Fruit fly (Drosophila melanogaster) whole organism, embryonic: ENCODE data around the gene APP-BP1.

Experiments used
- Asciz ChIP-seq: fragments of 200-800 bp; sonication (Bioruptor generic); optimal IDR thresholded peaks from 2 replicates; lab custom pipeline; 2017; ENCODE audit warnings: missing biosample characterization, mild to moderate bottlenecking, missing genetic modification characterization, missing genetic modification reagents
- Atf-2 ChIP-seq: fragments of 200-800 bp; sonication (Bioruptor generic); optimal IDR thresholded peaks from 2 replicates; lab custom pipeline; 2016; ENCODE audit warnings: missing biosample characterization, missing genetic modification characterization
- CG10321 ChIP-seq: fragments of 200-800 bp; sonication (Bioruptor generic); IDR thresholded peaks from 2 replicates; pipeline ENCODE4 v1.3.6; 2022; ENCODE audit warnings: missing biosample characterization, missing genetic modification characterization
- CG10654 ChIP-seq: fragments of 200-800 bp; sonication (Bioruptor generic); optimal IDR thresholded peaks from 2 replicates; lab custom pipeline; 2016; ENCODE audit warnings: missing biosample characterization, missing genetic modification characterization
- CG11093 ChIP-seq: fragments of 200-800 bp; sonication (Bioruptor generic); IDR thresholded peaks from 3 replicates; pipeline ENCODE4 v1.3.6; 2022; ENCODE audit warnings: missing biosample characterization, missing genetic modification characterization
- CG11456 ChIP-seq: fragments of 200-800 bp; sonication (Bioruptor generic); IDR thresholded peaks from 3 replicates; pipeline ENCODE4 v1.3.6; 2022; ENCODE audit warnings: missing biosample characterization, missing genetic modification characterization
- CG11696 ChIP-seq: fragments of 200-800 bp; sonication (Bioruptor generic); IDR thresholded peaks from 2 replicates; pipeline ENCODE4 v1.3.6; 2022; ENCODE audit warnings: missing biosample characterization, missing genetic modification characterization
- CG12071 ChIP-seq: fragments of 200-800 bp; sonication (Bioruptor generic); optimal IDR thresholded peaks from 3 replicates; lab custom pipeline; 2018; ENCODE audit warnings: missing biosample characterization, mild to moderate bottlenecking, missing genetic modification characterization
- CG12299 ChIP-seq: fragments of 200-800 bp; sonication (Bioruptor generic); optimal IDR thresholded peaks from 2 replicates; lab custom pipeline; 2018; ENCODE audit warnings: missing biosample characterization, mild to moderate bottlenecking, missing genetic modification characterization
- CG12391 ChIP-seq: fragments of 200-800 bp; sonication (Bioruptor generic); optimal IDR thresholded peaks from 3 replicates; lab custom pipeline; 2018; ENCODE audit warnings: missing biosample characterization, mild to moderate bottlenecking, missing genetic modification characterization, moderate library complexity
- CG14441 ChIP-seq: fragments of 200-800 bp; sonication (Bioruptor generic); IDR thresholded peaks from 2 replicates; pipeline ENCODE4 v1.3.6; 2022; ENCODE audit warnings: missing biosample characterization, missing genetic modification characterization
- CG17328 ChIP-seq: fragments of 200-800 bp; sonication (Bioruptor generic); IDR thresholded peaks from 2 replicates; pipeline ENCODE4 v1.3.6; 2022; ENCODE audit warnings: missing biosample characterization, missing genetic modification characterization
- CG17612 ChIP-seq: fragments of 200-800 bp; sonication (Bioruptor generic); IDR thresholded peaks from 2 replicates; pipeline ENCODE4 v1.3.6; 2022; ENCODE audit warnings: missing biosample characterization, missing genetic modification characterization
- CG18011 ChIP-seq: fragments of 200-800 bp; sonication (Bioruptor generic); optimal IDR thresholded peaks from 2 replicates; lab custom pipeline; 2017; ENCODE audit warnings: missing biosample characterization, missing genetic modification characterization, mild to moderate bottlenecking, moderate library complexity, missing genotype
- CG2712 ChIP-seq: fragments of 200-800 bp; optimal IDR thresholded peaks from 3 replicates; lab custom pipeline; 2019; ENCODE audit warnings: missing biosample characterization, mild to moderate bottlenecking, missing genetic modification characterization, moderate library complexity
- CG30020 ChIP-seq: fragments of 200-800 bp; optimal IDR thresholded peaks from 2 replicates; lab custom pipeline; 2019; ENCODE audit warnings: missing biosample characterization, mild to moderate bottlenecking, missing genetic modification characterization, moderate library complexity
- CG3995 ChIP-seq: fragments of 200-800 bp; sonication (Bioruptor generic); optimal IDR thresholded peaks from 3 replicates; lab custom pipeline; 2016; ENCODE audit warnings: missing biosample characterization, missing genetic modification characterization
- CG8388 ChIP-seq: fragments of 200-800 bp; sonication (Bioruptor generic); optimal IDR thresholded peaks from 2 replicates; lab custom pipeline; 2019; ENCODE audit warnings: missing biosample characterization, mild to moderate bottlenecking, missing genetic modification characterization, moderate library complexity
- CG8944 ChIP-seq: fragments of 200-800 bp; sonication (Bioruptor generic); optimal IDR thresholded peaks from 3 replicates; lab custom pipeline; 2016; ENCODE audit warnings: missing biosample characterization, missing genetic modification characterization
- CHES-1-like ChIP-seq: fragments of 200-800 bp; sonication (Bioruptor generic); optimal IDR thresholded peaks from 2 replicates; lab custom pipeline; 2016; ENCODE audit warnings: missing biosample characterization, missing genetic modification characterization
- D19B ChIP-seq: fragments of 200-800 bp; sonication (Bioruptor generic); optimal IDR thresholded peaks from 2 replicates; lab custom pipeline; 2017; ENCODE audit warnings: missing biosample characterization, mild to moderate bottlenecking, missing genetic modification characterization
- Dek ChIP-seq: fragments of 200-800 bp; sonication (Bioruptor generic); optimal IDR thresholded peaks from 3 replicates; lab custom pipeline; 2019; ENCODE audit warnings: missing biosample characterization, mild to moderate bottlenecking, missing genetic modification characterization, moderate library complexity
- ERR ChIP-seq: fragments of 200-800 bp; sonication (Bioruptor generic); optimal IDR thresholded peaks from 2 replicates; lab custom pipeline; 2016; ENCODE audit warnings: missing biosample characterization, missing genetic modification characterization
- Ets65A ChIP-seq: fragments of 200-800 bp; sonication (Bioruptor generic); peaks from one replicate; lab custom pipeline; 2016; ENCODE audit warnings: missing biosample characterization, missing genetic modification characterization
- Fer2 ChIP-seq: fragments of 200-800 bp; sonication (Bioruptor generic); optimal IDR thresholded peaks from 2 replicates; lab custom pipeline; 2018; ENCODE audit warnings: missing biosample characterization, mild to moderate bottlenecking, missing genetic modification characterization, moderate library complexity
- Fer3 ChIP-seq: fragments of 200-800 bp; sonication (Bioruptor generic); optimal IDR thresholded peaks from 2 replicates; lab custom pipeline; 2018; ENCODE audit warnings: missing biosample characterization, mild to moderate bottlenecking, missing genetic modification characterization, moderate library complexity
- Gsc ChIP-seq: fragments of 200-800 bp; sonication (Bioruptor generic); IDR thresholded peaks from 2 replicates; pipeline ENCODE4 v1.3.6; 2022; ENCODE audit warnings: missing biosample characterization, missing genetic modification characterization
- H2.0 ChIP-seq: fragments of 200-800 bp; sonication (Bioruptor generic); IDR thresholded peaks from 2 replicates; pipeline ENCODE4 v1.3.6; 2022; ENCODE audit warnings: missing biosample characterization, missing genetic modification characterization
- Hey ChIP-seq: fragments of 200-800 bp; sonication (Bioruptor generic); optimal IDR thresholded peaks from 3 replicates; lab custom pipeline; 2018; ENCODE audit warnings: missing biosample characterization, mild to moderate bottlenecking, missing genetic modification characterization
- Hmx ChIP-seq: fragments of 200-800 bp; sonication (Bioruptor generic); optimal IDR thresholded peaks from 2 replicates; lab custom pipeline; 2016; ENCODE audit warnings: missing biosample characterization, missing genetic modification characterization
- Lpt ChIP-seq: fragments of >200 bp; optimal IDR thresholded peaks from 2 replicates; lab custom pipeline; 2018; ENCODE audit warnings: missing biosample characterization, missing genetic modification characterization
- Ssrp ChIP-seq: fragments of 200-800 bp; sonication (Bioruptor generic); optimal IDR thresholded peaks from 2 replicates; lab custom pipeline; 2018; ENCODE audit warnings: missing biosample characterization, mild to moderate bottlenecking, missing genetic modification characterization, moderate library complexity
- ara ChIP-seq: fragments of 200-800 bp; sonication (Bioruptor generic); IDR thresholded peaks from 2 replicates; pipeline ENCODE4 v1.3.6; 2022; ENCODE audit warnings: missing biosample characterization, missing genetic modification characterization
- br ChIP-seq: fragments of >200 bp; optimal IDR thresholded peaks from 2 replicates; lab custom pipeline; 2017
- chm ChIP-seq: fragments of 200-800 bp; sonication (Bioruptor generic); IDR thresholded peaks from 2 replicates; pipeline ENCODE4 v1.3.6; 2022; ENCODE audit warnings: missing biosample characterization, missing genetic modification characterization
- cwo ChIP-seq: fragments of 200-800 bp; sonication (Bioruptor generic); optimal IDR thresholded peaks from 3 replicates; lab custom pipeline; 2017; ENCODE audit warnings: missing biosample characterization, missing genetic modification characterization, mild to moderate bottlenecking, moderate library complexity, missing genetic modification reagents
- da ChIP-seq: fragments of 200-800 bp; sonication (Bioruptor generic); optimal IDR thresholded peaks from 2 replicates; lab custom pipeline; 2016; ENCODE audit warnings: missing biosample characterization, missing genetic modification characterization
- dan ChIP-seq: fragments of 200-800 bp; sonication (Bioruptor generic); IDR thresholded peaks from 2 replicates; pipeline ENCODE4 v1.3.6; 2022; ENCODE audit warnings: missing biosample characterization, missing genetic modification characterization
- ftz-f1 ChIP-seq: fragments of 200-800 bp; sonication (Bioruptor generic); optimal IDR thresholded peaks from 2 replicates; lab custom pipeline; 2016; ENCODE audit warnings: missing biosample characterization, missing genetic modification characterization
- ken ChIP-seq: fragments of 200-800 bp; sonication (Bioruptor generic); IDR thresholded peaks from 3 replicates; pipeline ENCODE4 v1.3.6; 2022; ENCODE audit warnings: missing biosample characterization, missing genetic modification characterization
- lab ChIP-seq: fragments of 200-800 bp; sonication (Bioruptor generic); optimal IDR thresholded peaks from 3 replicates; lab custom pipeline; 2017; ENCODE audit warnings: missing biosample characterization, missing genetic modification characterization, mild to moderate bottlenecking, moderate library complexity, missing genetic modification reagents
- mld ChIP-seq: fragments of 200-800 bp; sonication (Bioruptor generic); IDR thresholded peaks from 3 replicates; pipeline ENCODE4 v1.3.6; 2022; ENCODE audit warnings: missing biosample characterization, missing genetic modification characterization; ENCODE audit not compliant: partially characterized antibody
- nerfin-2 ChIP-seq: fragments of 200-800 bp; sonication (Bioruptor generic); IDR thresholded peaks from 2 replicates; pipeline ENCODE4 v1.3.6; 2022; ENCODE audit warnings: missing biosample characterization, missing genetic modification characterization; ENCODE audit not compliant: partially characterized antibody
- nom ChIP-seq: fragments of 200-800 bp; sonication (Bioruptor generic); optimal IDR thresholded peaks from 2 replicates; lab custom pipeline; 2017; ENCODE audit warnings: missing biosample characterization, missing genetic modification characterization, mild to moderate bottlenecking, moderate library complexity, missing genetic modification reagents
- pan ChIP-seq, 4 experiments: fragments of >200 bp in 3 of 4; fragments of 200-800 bp in 1 of 4; sonication (Bioruptor generic) in 1 of 4; optimal IDR thresholded peaks in 3 of 4; IDR thresholded peaks in 1 of 4; 2 replicates each; pipeline versions ENCODE4 v1.3.6 to Lab custom; 2017 to 2022; ENCODE audit warnings: missing biosample characterization in 2 of 4, missing genetic modification characterization in 2 of 4, mixed read lengths in 1 of 4
- phol ChIP-seq: fragments of 200-800 bp; sonication (Bioruptor generic); optimal IDR thresholded peaks from 3 replicates; lab custom pipeline; 2018; ENCODE audit warnings: missing biosample characterization, mild to moderate bottlenecking, missing genetic modification characterization, moderate library complexity
- pita ChIP-seq: fragments of 200-800 bp; sonication (Bioruptor generic); optimal IDR thresholded peaks from 2 replicates; lab custom pipeline; 2017; ENCODE audit warnings: missing biosample characterization, mild to moderate bottlenecking, missing genetic modification characterization
- sim ChIP-seq: fragments of 200-800 bp; sonication (Bioruptor generic); IDR thresholded peaks from 2 replicates; pipeline ENCODE4 v1.3.6; 2022; ENCODE audit warnings: missing biosample characterization, missing genetic modification characterization
- tap ChIP-seq: fragments of 200-800 bp; optimal IDR thresholded peaks from 3 replicates; lab custom pipeline; 2019; ENCODE audit warnings: missing biosample characterization, mild to moderate bottlenecking, missing genetic modification characterization, moderate library complexity
- tin ChIP-seq: fragments of 200-800 bp; sonication (Bioruptor generic); optimal IDR thresholded peaks from 3 replicates; lab custom pipeline; 2016; ENCODE audit warnings: missing biosample characterization, missing genetic modification characterization
- tio ChIP-seq: fragments of 200-800 bp; sonication (Bioruptor generic); optimal IDR thresholded peaks from 2 replicates; lab custom pipeline; 2017; ENCODE audit warnings: missing biosample characterization, missing genetic modification characterization, inconsistent platforms

APP-BP1 gene

dm6 chr3L:11064689-11065088 lies 33.5 kb upstream of the APP-BP1 start, which contains the start of the genes CG32075, CG45101 and SuUR (continued):
- TF ChIP-seq Atf-2 (GFP tag; lab: Kevin White, UChicago): peak; percentile 82
- peak; percentile 64 for TF ChIP-seq cwo
- TF ChIP-seq Ets65A (GFP tag; lab: Kevin White, UChicago): peak; percentile 99
- TF ChIP-seq CG30020: peak; percentile 61
- TF ChIP-seq CG18011 (GFP tag; lab: Kevin White, UChicago): peak; percentile 82
- TF ChIP-seq tio: peak; percentile 85
- peak; percentile 55; the same call in 1 of the 2 replicates for TF ChIP-seq dan
- TF ChIP-seq D19B: peak; percentile 72
- TF ChIP-seq Fer3 (tag; lab: Kevin White, UChicago): peak; percentile 74
- no peak for TF ChIP-seq br (lab: Kevin White, UChicago)
- TF ChIP-seq CG11696 (GFP tag; lab: Robert Waterston, UW): peak; percentile 41; the same call in 1 of the 2 replicates
- peak; percentile 76 for TF ChIP-seq CG3995 (GFP tag; lab: Kevin White, UChicago)
- peak; percentile 73; the same call in 2 of the 3 replicates for TF ChIP-seq CG11093 (GFP tag; lab: Robert Waterston, UW)
- TF ChIP-seq CG17612: peak; percentile 59; the same call in 1 of the 2 replicates
- TF ChIP-seq CG17328: peak; percentile 89
- TF ChIP-seq Lpt (GFP tag; lab: Kevin White, UChicago): no peak
- peak; percentile 83 for TF ChIP-seq ara
- peak; percentile 84 for TF ChIP-seq CG8944
- TF ChIP-seq CHES-1-like: peak; percentile 92
- peak; percentile 62 for TF ChIP-seq Asciz (GFP tag; lab: Kevin White, UChicago)
- no peak for TF ChIP-seq CG10321
- TF ChIP-seq Dek (tag; lab: Kevin White, UChicago): peak; percentile 78
- peak; percentile 90 for TF ChIP-seq H2.0 (GFP tag; lab: Robert Waterston, UW)
- peak; percentile 90 for TF ChIP-seq tin
- TF ChIP-seq CG11456 (GFP tag; lab: Robert Waterston, UW): peak; percentile 82
- peak; percentile 67 for TF ChIP-seq Hmx (GFP tag; lab: Kevin White, UChicago)
- no peak for TF ChIP-seq nerfin-2 (GFP tag; lab: Robert Waterston, UW)
- TF ChIP-seq Hey (tag; lab: Kevin White, UChicago): peak; percentile 34
- peak; percentile 89 for TF ChIP-seq ken (GFP tag; lab: Robert Waterston, UW)
- TF ChIP-seq ERR (GFP tag; lab: Kevin White, UChicago): no peak
- TF ChIP-seq Ssrp (tag; lab: Kevin White, UChicago): peak; percentile 88
- peak; percentile 61 for TF ChIP-seq CG12299
- TF ChIP-seq sim (GFP tag; lab: Robert Waterston, UW): no peak
- TF ChIP-seq CG10654: peak; percentile 67
- peak; percentile 79 for TF ChIP-seq Fer2
- no peak for TF ChIP-seq mld (GFP tag; lab: Robert Waterston, UW)
- peak; percentile 91 for TF ChIP-seq CG2712 (tag; lab: Kevin White, UChicago)
- peak; percentile 81 for TF ChIP-seq lab (GFP tag; lab: Kevin White, UChicago)
- TF ChIP-seq CG12391: peak; percentile 93
- peak; percentile 73 for TF ChIP-seq da
- TF ChIP-seq pan (optimal IDR thresholded peaks at IDR 0.05; lab: Kevin White, UChicago): no peak
- TF ChIP-seq pan (GFP tag; optimal IDR thresholded peaks at IDR 0.05 in 1 of 2, IDR thresholded peaks at IDR 0.05 in 1 of 2): peak in 1 of 2 experiments; percentile 92
- TF ChIP-seq chm (GFP tag; lab: Robert Waterston, UW): peak; percentile 90
- TF ChIP-seq CG14441 (GFP tag; lab: Robert Waterston, UW): peak; percentile 92
- peak; percentile 24 for TF ChIP-seq ftz-f1 (GFP tag; lab: Kevin White, UChicago)
- TF ChIP-seq phol (tag; lab: Kevin White, UChicago): peak; percentile 90
- TF ChIP-seq CG12071 (GFP tag; lab: Kevin White, UChicago): peak; percentile 15
- peak; percentile 42 for TF ChIP-seq nom (GFP tag; lab: Kevin White, UChicago)
- TF ChIP-seq tap (tag; lab: Kevin White, UChicago): peak; percentile 61
- peak; percentile 82 for TF ChIP-seq CG8388 (GFP tag; lab: Kevin White, UChicago)
- peak; percentile 39; the same call in 1 of the 2 replicates for TF ChIP-seq Gsc
- no peak for TF ChIP-seq pita (GFP tag; lab: Kevin White, UChicago)
